Worm (Caenorhabditis elegans) whole organism, L4 larva: Measurements from ENCODE around the gene rps-0.
A peak's percentile ranks its signal among the peaks of the same experiment; 100 is the strongest.

Experiments
- D1046.2 ChIP-seq: fragments of 200-800 bp; sonication (Bioruptor generic); IDR thresholded peaks from 2 replicates; pipeline ENCODE4 v1.3.6; 2022; ENCODE audit warnings: missing genetic modification characterization, missing compliant biosample characterization
- F10B5.3 ChIP-seq: sonication (generic microtip); optimal IDR thresholded peaks from 2 replicates; lab custom pipeline; 2016; ENCODE audit warnings: mild to moderate bottlenecking, missing genetic modification characterization, missing compliant biosample characterization
- F26F4.8 ChIP-seq: fragments of 200-800 bp; sonication (Bioruptor generic); conservative IDR thresholded peaks from 2 replicates; pipeline ENCODE4 v1.3.6; 2022; ENCODE audit warnings: missing genetic modification characterization, missing compliant biosample characterization
- F37D6.2 ChIP-seq: sonication (generic microtip); optimal IDR thresholded peaks from 2 replicates; lab custom pipeline; 2016; ENCODE audit warnings: mild to moderate bottlenecking, missing genetic modification characterization, missing compliant biosample characterization
- F49E8.2 ChIP-seq: sonication (generic microtip); optimal IDR thresholded peaks from 2 replicates; lab custom pipeline; 2016; ENCODE audit warnings: missing compliant biosample characterization, mild to moderate bottlenecking, missing genetic modification characterization, borderline replicate concordance
- Y105C5A.15 ChIP-seq: fragments of 200-800 bp; sonication (Bioruptor generic); IDR thresholded peaks from 2 replicates; pipeline ENCODE4 v1.3.6; 2022; ENCODE audit warnings: missing genetic modification characterization, missing compliant biosample characterization
- Y75B8A.6 ChIP-seq: fragments of 200-800 bp; sonication (Bioruptor generic); IDR thresholded peaks from 2 replicates; pipeline ENCODE4 v1.3.6; 2022; ENCODE audit warnings: missing genetic modification reagents, missing genetic modification characterization, missing compliant biosample characterization
- ZK546.5 ChIP-seq, 2 experiments: sonication (generic microtip); optimal IDR thresholded peaks; 2 replicates each; lab custom pipeline; 2017; ENCODE audit warnings: missing biosample characterization in 2 of 2, missing genetic modification characterization in 2 of 2
- aha-1 ChIP-seq: fragments of 150-350 bp; peaks from one replicate; lab custom pipeline; 2014; ENCODE audit warnings: missing biosample characterization, missing genetic modification characterization
- aly-2 ChIP-seq: sonication (generic microtip); optimal IDR thresholded peaks from 2 replicates; lab custom pipeline; 2018; ENCODE audit warnings: missing biosample characterization, missing genetic modification characterization
- ama-1 ChIP-seq: fragments of 150-350 bp; optimal IDR thresholded peaks from 2 replicates; lab custom pipeline; 2014; ENCODE audit warnings: inconsistent platforms, mixed read lengths
- arid-1 ChIP-seq: fragments of 200-800 bp; sonication (Bioruptor generic); conservative IDR thresholded peaks from 2 replicates; pipeline ENCODE4 v1.3.6; 2022; ENCODE audit warnings: missing genetic modification reagents, missing genetic modification characterization, missing compliant biosample characterization
- ceh-44 ChIP-seq: fragments of 200-800 bp; sonication (Bioruptor generic); IDR thresholded peaks from 2 replicates; pipeline ENCODE4 v1.3.6; 2022; ENCODE audit warnings: missing genetic modification reagents, missing genetic modification characterization, missing compliant biosample characterization
- ces-1 ChIP-seq: fragments of 150-350 bp; sonication (generic microtip); optimal IDR thresholded peaks from 4 replicates; lab custom pipeline; 2014; ENCODE audit warnings: missing biosample characterization, missing genetic modification reagents, missing genetic modification characterization
- ctbp-1 ChIP-seq: fragments of 200-800 bp; sonication (Bioruptor generic); IDR thresholded peaks from 2 replicates; pipeline ENCODE4 v1.3.6; 2022; ENCODE audit warnings: missing genetic modification reagents, missing genetic modification characterization, missing compliant biosample characterization
- daf-12 ChIP-seq: fragments of 150-350 bp; optimal IDR thresholded peaks from 2 replicates; lab custom pipeline; 2014; ENCODE audit warnings: missing biosample characterization, missing genetic modification reagents, missing genetic modification characterization
- daf-16 ChIP-seq, 3 experiments: sonication (generic microtip); optimal IDR thresholded peaks; 2 replicates each; lab custom pipeline; 2016 to 2017; ENCODE audit warnings: missing genetic modification characterization in 3 of 3, missing genetic modification reagents in 3 of 3, mild to moderate bottlenecking in 2 of 3, missing compliant biosample characterization in 2 of 3, missing biosample characterization in 1 of 3, moderate library complexity in 1 of 3
- dmd-6 ChIP-seq: fragments of 200-800 bp; sonication (Bioruptor generic); IDR thresholded peaks from 2 replicates; pipeline ENCODE4 v1.3.6; 2022; ENCODE audit warnings: missing genetic modification reagents, missing genetic modification characterization, missing compliant biosample characterization
- dpl-1 ChIP-seq: fragments of 150-350 bp; optimal IDR thresholded peaks from 2 replicates; lab custom pipeline; 2014; ENCODE audit warnings: missing biosample characterization, missing genetic modification reagents, missing genetic modification characterization
- dve-1 ChIP-seq: sonication (generic microtip); optimal IDR thresholded peaks from 2 replicates; lab custom pipeline; 2017; ENCODE audit warnings: antibody characterized with exemption, mild to moderate bottlenecking, missing genetic modification characterization, missing compliant biosample characterization; ENCODE audit not compliant: insufficient read depth
- egl-27 ChIP-seq: sonication (generic microtip); optimal IDR thresholded peaks from 3 replicates; lab custom pipeline; 2017; ENCODE audit warnings: missing biosample characterization, missing genetic modification reagents, missing genetic modification characterization
- egl-43 ChIP-seq: fragments of 200-800 bp; sonication (Bioruptor generic); IDR thresholded peaks from 2 replicates; pipeline ENCODE4 v1.3.6; 2022; ENCODE audit warnings: missing genetic modification reagents, missing genetic modification characterization, missing compliant biosample characterization
- fos-1 ChIP-seq: fragments of 150-350 bp; optimal IDR thresholded peaks from 2 replicates; lab custom pipeline; 2014; ENCODE audit warnings: missing biosample characterization, missing genetic modification characterization
- gei-8 ChIP-seq: fragments of 200-800 bp; sonication (Bioruptor generic); optimal IDR thresholded peaks from 2 replicates; lab custom pipeline; 2018; ENCODE audit warnings: mild to moderate bottlenecking, missing genetic modification characterization, missing compliant biosample characterization
- hif-1 ChIP-seq, 2 experiments: sonication (generic microtip); optimal IDR thresholded peaks; 2 replicates each; lab custom pipeline; 2016 to 2017; ENCODE audit warnings: missing compliant biosample characterization in 2 of 2, missing genetic modification characterization in 2 of 2, missing genetic modification reagents in 2 of 2, missing genotype in 2 of 2, mild to moderate bottlenecking in 1 of 2
- hmg-1.1 ChIP-seq: fragments of 200-800 bp; sonication (Bioruptor generic); IDR thresholded peaks from 2 replicates; pipeline ENCODE4 v1.3.6; 2022; ENCODE audit warnings: missing genetic modification reagents, missing genetic modification characterization, missing compliant biosample characterization
- lim-7 ChIP-seq: fragments of 200-800 bp; sonication (Bioruptor generic); IDR thresholded peaks from 2 replicates; pipeline ENCODE4 v1.3.6; 2022; ENCODE audit warnings: missing genetic modification characterization, missing compliant biosample characterization
- lsy-2 ChIP-seq, 2 experiments: fragments of 150-350 bp in 1 of 2; sonication (generic microtip) in 1 of 2; optimal IDR thresholded peaks; 2 replicates each; lab custom pipeline; 2014 to 2017; ENCODE audit warnings: missing biosample characterization in 2 of 2, missing genetic modification characterization in 2 of 2
- madf-5 ChIP-seq, 2 experiments: fragments of 200-800 bp; sonication (Bioruptor generic); IDR thresholded peaks; 2 replicates each; pipeline ENCODE4 v1.3.6; 2022; ENCODE audit warnings: missing compliant biosample characterization in 2 of 2, missing genetic modification characterization in 2 of 2
- mdt-29 ChIP-seq: fragments of 200-800 bp; sonication (Bioruptor generic); IDR thresholded peaks from 2 replicates; pipeline ENCODE4 v1.3.6; 2022; ENCODE audit warnings: missing genetic modification reagents, missing genetic modification characterization, missing compliant biosample characterization
- mep-1 ChIP-seq: fragments of 150-350 bp; sonication (generic microtip); optimal IDR thresholded peaks from 3 replicates; lab custom pipeline; 2014; ENCODE audit warnings: missing biosample characterization, missing genetic modification characterization
- mes-2 ChIP-seq: sonication (generic microtip); optimal IDR thresholded peaks from 2 replicates; lab custom pipeline; 2016; ENCODE audit warnings: missing genotype, mild to moderate bottlenecking, missing genetic modification characterization, missing compliant biosample characterization; ENCODE audit not compliant: poor library complexity, severe bottlenecking
- mxl-2 ChIP-seq: fragments of 200-800 bp; sonication (Bioruptor generic); conservative IDR thresholded peaks from 2 replicates; pipeline ENCODE4 v1.3.6; 2022; ENCODE audit warnings: missing genetic modification reagents, missing genetic modification characterization, missing compliant biosample characterization
- mxl-3 ChIP-seq: fragments of 200-800 bp; sonication (Bioruptor generic); optimal IDR thresholded peaks from 2 replicates; lab custom pipeline; 2018; ENCODE audit warnings: mild to moderate bottlenecking, missing genetic modification characterization, missing compliant biosample characterization
- nhr-10 ChIP-seq: fragments of 150-350 bp; optimal IDR thresholded peaks from 2 replicates; lab custom pipeline; 2014; ENCODE audit warnings: missing biosample characterization, missing genetic modification characterization
- nhr-237 ChIP-seq: sonication (generic microtip); optimal IDR thresholded peaks from 2 replicates; lab custom pipeline; 2017; ENCODE audit warnings: missing biosample characterization, missing genetic modification characterization
- nhr-25 ChIP-seq: sonication (generic microtip); optimal IDR thresholded peaks from 2 replicates; lab custom pipeline; 2017; ENCODE audit warnings: missing genetic modification characterization, mild to moderate bottlenecking, missing compliant biosample characterization, antibody characterized with exemption, moderate library complexity, borderline replicate concordance; ENCODE audit not compliant: insufficient read depth
- nhr-28 ChIP-seq: fragments of 150-350 bp; optimal IDR thresholded peaks from 2 replicates; lab custom pipeline; 2014; ENCODE audit warnings: missing biosample characterization, missing genetic modification characterization
- nhr-41 ChIP-seq: fragments of 200-800 bp; sonication (Bioruptor generic); IDR thresholded peaks from 2 replicates; pipeline ENCODE4 v1.3.6; 2022; ENCODE audit warnings: missing genetic modification reagents, missing genetic modification characterization, missing compliant biosample characterization
- nhr-48 ChIP-seq: sonication (generic microtip); optimal IDR thresholded peaks from 2 replicates; lab custom pipeline; 2016; ENCODE audit warnings: mild to moderate bottlenecking, missing genetic modification characterization, missing compliant biosample characterization
- nhr-6 ChIP-seq: fragments of 150-350 bp; optimal IDR thresholded peaks from 2 replicates; lab custom pipeline; 2014; ENCODE audit warnings: missing biosample characterization, missing genetic modification characterization
- nhr-77 ChIP-seq: fragments of 150-350 bp; optimal IDR thresholded peaks from 2 replicates; lab custom pipeline; 2014; ENCODE audit warnings: missing biosample characterization, missing genetic modification characterization
- php-3 ChIP-seq: fragments of 200-800 bp; sonication (Bioruptor generic); IDR thresholded peaks from 2 replicates; pipeline ENCODE4 v1.3.6; 2022; ENCODE audit warnings: missing genetic modification reagents, missing genetic modification characterization, missing compliant biosample characterization
- pqm-1 ChIP-seq: sonication (generic microtip); optimal IDR thresholded peaks from 2 replicates; lab custom pipeline; 2017; ENCODE audit warnings: missing biosample characterization, missing genetic modification characterization
- rbr-2 ChIP-seq: sonication (generic microtip); optimal IDR thresholded peaks from 2 replicates; lab custom pipeline; 2016; ENCODE audit warnings: missing genotype, missing genetic modification characterization, missing compliant biosample characterization
- sdz-12 ChIP-seq: fragments of 200-800 bp; sonication (Bioruptor generic); optimal IDR thresholded peaks from 2 replicates; lab custom pipeline; 2018; ENCODE audit warnings: mild to moderate bottlenecking, missing genetic modification characterization, missing compliant biosample characterization
- snpc-1.2 ChIP-seq: fragments of 200-800 bp; sonication (Bioruptor generic); IDR thresholded peaks from 2 replicates; pipeline ENCODE4 v1.3.6; 2022; ENCODE audit warnings: missing genetic modification reagents, missing genetic modification characterization, missing compliant biosample characterization
- snpc-4 ChIP-seq: fragments of 150-350 bp; optimal IDR thresholded peaks from 2 replicates; lab custom pipeline; 2014; ENCODE audit warnings: missing biosample characterization, missing genetic modification characterization
- unc-62 ChIP-seq, 3 experiments: fragments of 150-350 bp in 1 of 3; sonication (generic microtip); optimal IDR thresholded peaks in 2 of 3; peaks in 1 of 3; 1 replicate in 1 of 3; 2 replicates in 2 of 3; lab custom pipeline; 2014 to 2017; ENCODE audit warnings: missing biosample characterization in 3 of 3, missing genetic modification characterization in 3 of 3, missing genetic modification reagents in 3 of 3, missing genotype in 1 of 3
- zip-11 ChIP-seq: fragments of 200-800 bp; sonication (Bioruptor generic); IDR thresholded peaks from 2 replicates; pipeline ENCODE4 v1.3.6; 2022; ENCODE audit warnings: missing genetic modification characterization, missing compliant biosample characterization

rps-0 gene

DNA sequence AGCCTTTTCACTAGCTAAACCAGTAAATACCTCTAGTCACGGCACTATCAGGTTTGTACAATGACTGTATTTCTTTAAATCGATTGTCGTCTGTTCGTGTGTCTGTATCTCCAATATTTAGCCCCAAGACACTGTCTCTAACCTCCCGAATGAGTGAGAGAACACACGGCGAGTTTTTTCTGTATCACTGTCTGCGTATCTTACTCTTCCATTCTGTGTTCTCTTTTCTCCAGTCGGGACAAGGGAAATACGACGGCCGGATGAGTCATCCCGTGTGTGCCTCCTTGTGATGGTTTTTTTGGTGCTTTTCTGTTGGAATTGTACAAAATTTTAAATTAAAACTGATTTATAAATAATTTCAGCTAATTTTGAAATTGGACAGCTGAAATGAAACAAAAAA is 42.2 kb upstream of the rps-0 start (continued):
- TF ChIP-seq mep-1 (peak; percentile 86), daf-16 (GFP tag; optimal IDR thresholded peaks at IDR 0.05; lab: Kevin White, UChicago) (no peak), daf-16 (tag; optimal IDR thresholded peaks at IDR 0.05; lab: Kevin White, UChicago) (peak; percentile 65), nhr-48 (no peak), F37D6.2 (no peak), nhr-41 (GFP tag; lab: Robert Waterston, UW) (no peak), ctbp-1 (peak; percentile 25; the same call in 1 of the 2 replicates), F10B5.3 (peak; percentile 10), D1046.2 (GFP tag; lab: Robert Waterston, UW) (no peak), F49E8.2 (no peak), Y75B8A.6 (GFP tag; lab: Robert Waterston, UW) (no peak), ceh-44 (GFP tag; lab: Robert Waterston, UW) (no peak), nhr-10 (tag; lab: Kevin White, UChicago) (no peak), egl-43 (GFP tag; lab: Robert Waterston, UW) (no peak), gei-8 (GFP tag; lab: Kevin White, UChicago) (no peak), ama-1 (peak; percentile 9), aha-1 (tag; lab: Kevin White, UChicago) (peak; percentile 7), dve-1 (tag; lab: Kevin White, UChicago) (peak; percentile 86), nhr-77 (tag; lab: Kevin White, UChicago) (peak; percentile 46), dpl-1 (peak; percentile 62), ces-1 (GFP tag; lab: Kevin White, UChicago) (no peak), aly-2 (tag; lab: Kevin White, UChicago) (no peak), madf-5 (GFP tag; IDR thresholded peaks at IDR 0.05; lab: Robert Waterston, UW) (no peak), snpc-4 (tag; lab: Kevin White, UChicago) (no peak), ZK546.5 (tag; optimal IDR thresholded peaks at IDR 0.05; lab: Kevin White, UChicago) (no peak), nhr-28 (tag; lab: Kevin White, UChicago) (peak; percentile 79), mes-2 (tag; lab: Kevin White, UChicago) (peak; percentile 85), hif-1 (tag; optimal IDR thresholded peaks at IDR 0.05; lab: Kevin White, UChicago) (peak in 1 of 2 experiments; percentile 64), mxl-2 (GFP tag; lab: Robert Waterston, UW) (no peak), dmd-6 (GFP tag; lab: Robert Waterston, UW) (peak; percentile 62), mdt-29 (GFP tag; lab: Robert Waterston, UW) (peak; percentile 17; the same call in 1 of the 2 replicates), nhr-237 (tag; lab: Kevin White, UChicago) (no peak), egl-27 (tag; lab: Kevin White, UChicago) (no peak), pqm-1 (tag; lab: Kevin White, UChicago) (peak; percentile 57), hmg-1.1 (GFP tag; lab: Robert Waterston, UW) (peak; percentile 81), F26F4.8 (GFP tag; lab: Robert Waterston, UW) (no peak), zip-11 (no peak), nhr-25 (peak; percentile 37), Y105C5A.15 (GFP tag; lab: Robert Waterston, UW) (0 out of 2 replicates have a peak, but pooled peaks have one; percentile 6), unc-62 (GFP tag; optimal IDR thresholded peaks at IDR 0.05 in 1 of 2; lab: Kevin White, UChicago) (peak in 1 of 2 experiments; percentile 98), unc-62 (tag; optimal IDR thresholded peaks at IDR 0.05; lab: Kevin White, UChicago) (no peak), rbr-2 (tag; lab: Kevin White, UChicago) (peak; percentile 75), fos-1 (tag; lab: Kevin White, UChicago) (peak; percentile 77), nhr-6 (peak; percentile 87), arid-1 (no peak), sdz-12 (no peak), lsy-2 (tag; optimal IDR thresholded peaks at IDR 0.05; lab: Kevin White, UChicago) (peak; percentile 57 to 80), daf-12 (tag; lab: Kevin White, UChicago) (no peak), php-3 (GFP tag; lab: Robert Waterston, UW) (no peak), snpc-1.2 (GFP tag; lab: Robert Waterston, UW) (no peak), mxl-3 (GFP tag; lab: Kevin White, UChicago) (peak; percentile 85), lim-7 (no peak)
